Fruit fly (Drosophila melanogaster) whole organism, embryonic: ENCODE measurements around the gene Art3.
A peak's percentile ranks its signal among the peaks of the same experiment; 100 is the strongest.

ENCODE experiments used
- CG10267 ChIP-seq: fragments of 200-800 bp; sonication (Bioruptor generic); optimal IDR thresholded peaks from 2 replicates; lab custom pipeline; 2018; ENCODE audit warnings: missing biosample characterization, mild to moderate bottlenecking, missing genetic modification characterization, moderate library complexity
- CG10321 ChIP-seq: fragments of 200-800 bp; sonication (Bioruptor generic); IDR thresholded peaks from 2 replicates; pipeline ENCODE4 v1.3.6; 2022; ENCODE audit warnings: missing biosample characterization, missing genetic modification characterization
- CG12744 ChIP-seq: fragments of 200-800 bp; sonication (Bioruptor generic); optimal IDR thresholded peaks from 2 replicates; lab custom pipeline; 2016; ENCODE audit warnings: missing biosample characterization, missing genetic modification characterization
- CG12769 ChIP-seq: fragments of 200-800 bp; sonication (Bioruptor generic); optimal IDR thresholded peaks from 2 replicates; lab custom pipeline; 2019; ENCODE audit warnings: missing biosample characterization, mild to moderate bottlenecking, missing genetic modification characterization, moderate library complexity
- CG13894 ChIP-seq: fragments of 200-800 bp; sonication (Bioruptor generic); optimal IDR thresholded peaks from 3 replicates; lab custom pipeline; 2018; ENCODE audit warnings: missing biosample characterization, mild to moderate bottlenecking, missing genetic modification characterization, moderate library complexity
- CG15479 ChIP-seq: fragments of 200-800 bp; sonication (Bioruptor generic); optimal IDR thresholded peaks from 3 replicates; lab custom pipeline; 2019; ENCODE audit warnings: missing biosample characterization, mild to moderate bottlenecking, missing genetic modification characterization, moderate library complexity
- CG15514 ChIP-seq: fragments of 200-800 bp; sonication (Bioruptor generic); optimal IDR thresholded peaks from 3 replicates; lab custom pipeline; 2017; ENCODE audit warnings: missing biosample characterization, missing genetic modification characterization, mild to moderate bottlenecking, moderate library complexity, missing genetic modification reagents
- CG17912 ChIP-seq: fragments of 200-800 bp; sonication (Bioruptor generic); optimal IDR thresholded peaks from 2 replicates; lab custom pipeline; 2018; ENCODE audit warnings: missing biosample characterization, mild to moderate bottlenecking, missing genetic modification characterization
- CG1792 ChIP-seq: fragments of 200-800 bp; sonication (Bioruptor generic); optimal IDR thresholded peaks from 2 replicates; lab custom pipeline; 2016; ENCODE audit warnings: missing biosample characterization, missing genetic modification characterization
- CG1832 ChIP-seq: fragments of 200-800 bp; sonication (Bioruptor generic); optimal IDR thresholded peaks from 2 replicates; lab custom pipeline; 2017; ENCODE audit warnings: missing biosample characterization, mild to moderate bottlenecking, missing genetic modification characterization, inconsistent platforms
- CG18619 ChIP-seq: fragments of 200-800 bp; sonication (Bioruptor generic); optimal IDR thresholded peaks from 3 replicates; lab custom pipeline; 2017; ENCODE audit warnings: missing biosample characterization, mild to moderate bottlenecking, missing genetic modification characterization
- CG2199 ChIP-seq: fragments of 200-800 bp; sonication (Bioruptor generic); IDR thresholded peaks from 3 replicates; pipeline ENCODE4 v1.3.6; 2022; ENCODE audit warnings: missing biosample characterization, missing genetic modification characterization
- CG33557 ChIP-seq: fragments of 200-800 bp; sonication (Bioruptor generic); optimal IDR thresholded peaks from 2 replicates; lab custom pipeline; 2019; ENCODE audit warnings: missing biosample characterization, mild to moderate bottlenecking, missing genetic modification characterization, moderate library complexity
- CG4707 ChIP-seq: fragments of 200-800 bp; sonication (Bioruptor generic); optimal IDR thresholded peaks from 2 replicates; lab custom pipeline; 2018; ENCODE audit warnings: missing biosample characterization, mild to moderate bottlenecking, missing genetic modification characterization, moderate library complexity
- CG4730 ChIP-seq: fragments of 200-800 bp; sonication (Bioruptor generic); IDR thresholded peaks from 2 replicates; pipeline ENCODE4 v1.3.6; 2022; ENCODE audit warnings: missing biosample characterization, missing genetic modification characterization
- CG7786 ChIP-seq: fragments of 200-800 bp; sonication (Bioruptor generic); optimal IDR thresholded peaks from 2 replicates; lab custom pipeline; 2016; ENCODE audit warnings: missing biosample characterization, missing genetic modification characterization
- CG7928 ChIP-seq: fragments of 200-800 bp; sonication (Bioruptor generic); optimal IDR thresholded peaks from 2 replicates; lab custom pipeline; 2017; ENCODE audit warnings: missing biosample characterization, mild to moderate bottlenecking, missing genetic modification characterization
- CG8089 ChIP-seq: fragments of 200-800 bp; sonication (Bioruptor generic); optimal IDR thresholded peaks from 3 replicates; lab custom pipeline; 2016; ENCODE audit warnings: missing biosample characterization, missing genetic modification characterization
- CG8290 ChIP-seq, 3 experiments: fragments of 200-800 bp; sonication (Bioruptor generic); optimal IDR thresholded peaks; 2 replicates each; lab custom pipeline; 2016 to 2019; ENCODE audit warnings: missing biosample characterization in 3 of 3, missing genetic modification characterization in 3 of 3, mild to moderate bottlenecking in 2 of 3, moderate library complexity in 1 of 3
- CG8478 ChIP-seq: fragments of >200 bp; optimal IDR thresholded peaks from 2 replicates; lab custom pipeline; 2018
- CG8765 ChIP-seq: fragments of 200-800 bp; sonication (Bioruptor generic); IDR thresholded peaks from 2 replicates; pipeline ENCODE4 v1.3.6; 2022; ENCODE audit warnings: missing biosample characterization, missing genetic modification characterization
- CG9932 ChIP-seq: fragments of 200-800 bp; sonication (Bioruptor generic); IDR thresholded peaks from 2 replicates; pipeline ENCODE4 v1.3.6; 2022; ENCODE audit warnings: missing biosample characterization, missing genetic modification characterization
- Dp ChIP-seq: fragments of 200-800 bp; sonication (Bioruptor generic); optimal IDR thresholded peaks from 2 replicates; lab custom pipeline; 2018; ENCODE audit warnings: missing biosample characterization, mild to moderate bottlenecking, missing genetic modification characterization, moderate library complexity
- E2f2 ChIP-seq: fragments of 200-800 bp; sonication (Bioruptor generic); IDR thresholded peaks from 2 replicates; pipeline ENCODE4 v1.3.6; 2022; ENCODE audit warnings: missing biosample characterization, missing genetic modification characterization
- Hey ChIP-seq: fragments of 200-800 bp; sonication (Bioruptor generic); optimal IDR thresholded peaks from 3 replicates; lab custom pipeline; 2018; ENCODE audit warnings: missing biosample characterization, mild to moderate bottlenecking, missing genetic modification characterization
- HmgZ ChIP-seq: fragments of 200-800 bp; sonication (Bioruptor generic); optimal IDR thresholded peaks from 2 replicates; lab custom pipeline; 2018; ENCODE audit warnings: missing biosample characterization, mild to moderate bottlenecking, missing genetic modification characterization
- MTF-1 ChIP-seq: fragments of 200-800 bp; sonication (Bioruptor generic); optimal IDR thresholded peaks from 2 replicates; lab custom pipeline; 2018; ENCODE audit warnings: missing biosample characterization, mild to moderate bottlenecking, missing genetic modification characterization, borderline replicate concordance
- Med ChIP-seq: fragments of 200-800 bp; sonication (Bioruptor generic); peaks from one replicate; lab custom pipeline; 2016; ENCODE audit warnings: missing biosample characterization, missing genetic modification characterization, mild to moderate bottlenecking, inconsistent platforms, moderate library complexity
- NFAT ChIP-seq: fragments of 200-800 bp; sonication (Bioruptor generic); IDR thresholded peaks from 2 replicates; pipeline ENCODE4 v1.3.6; 2022; ENCODE audit warnings: missing biosample characterization, missing genetic modification characterization
- PHDP ChIP-seq: fragments of 200-800 bp; sonication (Bioruptor generic); optimal IDR thresholded peaks from 3 replicates; lab custom pipeline; 2018; ENCODE audit warnings: missing biosample characterization, mild to moderate bottlenecking, missing genetic modification characterization, moderate library complexity
- amos ChIP-seq: fragments of 200-800 bp; sonication (Bioruptor generic); IDR thresholded peaks from 2 replicates; pipeline ENCODE4 v1.3.6; 2022; ENCODE audit warnings: missing biosample characterization, missing genetic modification characterization; ENCODE audit not compliant: partially characterized antibody
- ap ChIP-seq: fragments of 200-800 bp; sonication (Bioruptor generic); IDR thresholded peaks from 2 replicates; pipeline ENCODE4 v1.3.6; 2022; ENCODE audit warnings: missing biosample characterization, missing genetic modification characterization
- caup ChIP-seq: fragments of 200-800 bp; sonication (Bioruptor generic); optimal IDR thresholded peaks from 3 replicates; lab custom pipeline; 2017; ENCODE audit warnings: missing biosample characterization, mild to moderate bottlenecking, missing genetic modification characterization, moderate library complexity; ENCODE audit not compliant: severe bottlenecking
- cwo ChIP-seq: fragments of 200-800 bp; sonication (Bioruptor generic); optimal IDR thresholded peaks from 3 replicates; lab custom pipeline; 2017; ENCODE audit warnings: missing biosample characterization, missing genetic modification characterization, mild to moderate bottlenecking, moderate library complexity, missing genetic modification reagents
- dm ChIP-seq: fragments of 200-800 bp; sonication (Bioruptor generic); optimal IDR thresholded peaks from 3 replicates; lab custom pipeline; 2016; ENCODE audit warnings: missing biosample characterization, missing genetic modification characterization
- hkb ChIP-seq, 2 experiments: fragments of 200-800 bp in 1 of 2; fragments of >200 bp in 1 of 2; sonication (Bioruptor generic) in 1 of 2; IDR thresholded peaks in 1 of 2; optimal IDR thresholded peaks in 1 of 2; 2 replicates each; pipeline versions ENCODE4 v1.3.6 to Lab custom; 2017 to 2022; ENCODE audit warnings: missing biosample characterization in 1 of 2, missing genetic modification characterization in 1 of 2
- ind ChIP-seq: fragments of 200-800 bp; sonication (Bioruptor generic); optimal IDR thresholded peaks from 3 replicates; lab custom pipeline; 2016; ENCODE audit warnings: missing biosample characterization, missing genetic modification characterization
- inv ChIP-seq: fragments of 200-800 bp; sonication (Bioruptor generic); IDR thresholded peaks from 2 replicates; pipeline ENCODE4 v1.3.6; 2022; ENCODE audit warnings: missing biosample characterization, missing genetic modification characterization; ENCODE audit not compliant: partially characterized antibody
- lilli ChIP-seq: fragments of 200-800 bp; sonication (Bioruptor generic); optimal IDR thresholded peaks from 3 replicates; lab custom pipeline; 2016; ENCODE audit warnings: missing biosample characterization, missing genetic modification characterization
- nmo ChIP-seq: fragments of 200-800 bp; sonication (Bioruptor generic); optimal IDR thresholded peaks from 2 replicates; lab custom pipeline; 2018; ENCODE audit warnings: missing biosample characterization, mild to moderate bottlenecking, missing genetic modification characterization, moderate library complexity
- onecut ChIP-seq: fragments of 200-800 bp; sonication (Bioruptor generic); IDR thresholded peaks from 2 replicates; pipeline ENCODE4 v1.3.6; 2022; ENCODE audit warnings: missing biosample characterization, missing genetic modification characterization
- pfk ChIP-seq: fragments of 200-800 bp; sonication (Bioruptor generic); optimal IDR thresholded peaks from 2 replicates; lab custom pipeline; 2018; ENCODE audit warnings: missing biosample characterization, mild to moderate bottlenecking, missing genetic modification characterization, moderate library complexity
- pnt ChIP-seq: fragments of 200-800 bp; sonication (Bioruptor generic); optimal IDR thresholded peaks from 3 replicates; lab custom pipeline; 2016; ENCODE audit warnings: missing biosample characterization, missing genetic modification characterization
- pzg ChIP-seq: fragments of 200-800 bp; sonication (Bioruptor generic); optimal IDR thresholded peaks from 3 replicates; lab custom pipeline; 2018; ENCODE audit warnings: missing biosample characterization, mild to moderate bottlenecking, missing genetic modification characterization, moderate library complexity
- rib ChIP-seq: fragments of 200-800 bp; sonication (Bioruptor generic); IDR thresholded peaks from 2 replicates; pipeline ENCODE4 v1.3.6; 2022; ENCODE audit warnings: missing biosample characterization, missing genetic modification characterization
- sd ChIP-seq: fragments of 200-800 bp; sonication (Bioruptor generic); optimal IDR thresholded peaks from 3 replicates; lab custom pipeline; 2018; ENCODE audit warnings: missing biosample characterization, mild to moderate bottlenecking, missing genetic modification characterization, moderate library complexity
- sqz ChIP-seq: fragments of 200-800 bp; sonication (Bioruptor generic); optimal IDR thresholded peaks from 3 replicates; lab custom pipeline; 2018; ENCODE audit warnings: missing biosample characterization, mild to moderate bottlenecking, missing genetic modification characterization
- tll ChIP-seq, 2 experiments: fragments of 200-800 bp in 1 of 2; fragments of >200 bp in 1 of 2; sonication (Bioruptor generic) in 1 of 2; optimal IDR thresholded peaks; 2 replicates each; lab custom pipeline; 2017 to 2019; ENCODE audit warnings: missing biosample characterization in 2 of 2, missing genetic modification characterization in 2 of 2, mild to moderate bottlenecking in 1 of 2, moderate library complexity in 1 of 2
- twi ChIP-seq: fragments of 200-800 bp; optimal IDR thresholded peaks from 2 replicates; lab custom pipeline; 2019; ENCODE audit warnings: missing biosample characterization, mild to moderate bottlenecking, missing genetic modification characterization, moderate library complexity

Gene Art3

dm6 chr3R:15243452-15243851, 14.2 kb upstream of the Art3 start (continued):
- TF ChIP-seq CG10321 (GFP tag; lab: Robert Waterston, UW) (peak; percentile 97), pzg (GFP tag; lab: Kevin White, UChicago) (peak; percentile 5), CG15479 (GFP tag; lab: Kevin White, UChicago) (peak; percentile 82), CG15514 (peak; percentile 9), pfk (no peak), CG13894 (tag; lab: Kevin White, UChicago) (peak; percentile 10), dm (peak; percentile 94), MTF-1 (GFP tag; lab: Kevin White, UChicago) (no peak), CG9932 (GFP tag; lab: Robert Waterston, UW) (peak; percentile 28; the same call in 1 of the 2 replicates), CG1832 (GFP tag; lab: Kevin White, UChicago) (peak; percentile 75), cwo (GFP tag; lab: Kevin White, UChicago) (peak; percentile 81), CG1792 (no peak), inv (GFP tag; lab: Robert Waterston, UW) (no peak), nmo (GFP tag; lab: Kevin White, UChicago) (peak; percentile 15), E2f2 (GFP tag; lab: Robert Waterston, UW) (0 out of 2 replicates have a peak, but pooled peaks have one; percentile 20), amos (peak; percentile 36; the same call in 1 of the 2 replicates), tll (GFP tag; optimal IDR thresholded peaks at IDR 0.05; lab: Kevin White, UChicago) (peak in 1 of 2 experiments; percentile 16), CG7786 (GFP tag; lab: Kevin White, UChicago) (no peak), CG8765 (GFP tag; lab: Robert Waterston, UW) (no peak), NFAT (GFP tag; lab: Robert Waterston, UW) (peak; percentile 63; the same call in 1 of the 2 replicates), CG33557 (GFP tag; lab: Kevin White, UChicago) (peak; percentile 8), twi (peak; percentile 40), CG2199 (GFP tag; lab: Robert Waterston, UW) (0 out of 3 replicates have a peak, but pooled peaks have one; percentile 37), Dp (GFP tag; lab: Kevin White, UChicago) (peak; percentile 6), CG18619 (GFP tag; lab: Kevin White, UChicago) (no peak), CG10267 (tag; lab: Kevin White, UChicago) (no peak), CG7928 (GFP tag; lab: Kevin White, UChicago) (no peak), pnt (GFP tag; lab: Kevin White, UChicago) (no peak), CG8478 (lab: Kevin White, UChicago) (peak; percentile 88), CG8089 (no peak), PHDP (tag; lab: Kevin White, UChicago) (peak; percentile 11), CG4730 (no peak), rib (GFP tag; lab: Robert Waterston, UW) (peak; percentile 78), ap (GFP tag; lab: Robert Waterston, UW) (no peak), sd (tag; lab: Kevin White, UChicago) (peak; percentile 97), Hey (tag; lab: Kevin White, UChicago) (peak; percentile 64), onecut (GFP tag; lab: Robert Waterston, UW) (no peak), CG17912 (GFP tag; lab: Kevin White, UChicago) (peak; percentile 68), Med (GFP tag; lab: Kevin White, UChicago) (peak; percentile 53), CG8290 (GFP tag; optimal IDR thresholded peaks at IDR 0.05; lab: Kevin White, UChicago) (no peak), CG8290 (tag; optimal IDR thresholded peaks at IDR 0.05; lab: Kevin White, UChicago) (peak in 1 of 2 experiments; percentile 29), sqz (GFP tag; lab: Kevin White, UChicago) (peak; percentile 45), hkb (optimal IDR thresholded peaks at IDR 0.05; lab: Kevin White, UChicago) (no peak), hkb (GFP tag; IDR thresholded peaks at IDR 0.05; lab: Robert Waterston, UW) (peak; percentile 17; the same call in 1 of the 2 replicates), ind (GFP tag; lab: Kevin White, UChicago) (no peak), HmgZ (peak; percentile 57), caup (GFP tag; lab: Kevin White, UChicago) (no peak), CG12769 (tag; lab: Kevin White, UChicago) (peak; percentile 41), lilli (GFP tag; lab: Kevin White, UChicago) (peak; percentile 30), CG12744 (no peak), CG4707 (no peak)
